Worm (Caenorhabditis elegans): ENCODE measurements around the gene clec-4.

clec-4 gene

DNA sequence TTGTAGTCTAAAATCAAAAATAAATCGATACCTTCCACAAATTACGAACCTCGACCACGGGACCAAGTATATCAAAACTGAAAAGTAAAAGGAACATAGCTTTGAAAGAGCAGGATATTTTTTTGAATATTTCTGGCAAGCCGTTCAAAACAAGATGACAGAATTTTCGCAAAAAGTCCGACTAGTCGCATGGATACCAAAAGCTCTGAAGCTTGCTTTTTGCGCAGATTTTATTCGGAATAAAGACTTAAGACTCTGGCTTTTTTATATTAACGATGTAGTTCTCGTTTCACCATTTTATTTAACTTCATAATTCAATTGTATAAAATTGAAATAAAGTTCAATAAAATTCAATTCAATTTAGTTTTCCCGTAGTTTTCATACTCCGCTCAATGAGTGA, 7.4 kb downstream of the clec-4 start, which contains the start of gene Y38E10A.2:
Gene Y38E10A.2, minus strand, starts transcription at position 101 of the 400 bp plus-strand sequence.
- TF ChIP-seq ets-5 (GFP tag; IDR thresholded peaks at IDR 0.05) (no peak), snpc-4 (tag; optimal IDR thresholded peaks at IDR 0.05) (no peak), C16A3.4 (tag; optimal IDR thresholded peaks at IDR 0.05) (no peak), nhr-12 (tag; optimal IDR thresholded peaks at IDR 0.05) (no peak), dpl-1 (GFP tag; optimal IDR thresholded peaks at IDR 0.05) (no peak), aha-1 (tag; optimal IDR thresholded peaks at IDR 0.05) (no peak), zag-1 (tag; optimal IDR thresholded peaks at IDR 0.05) (no peak), nhr-90 (tag; optimal IDR thresholded peaks at IDR 0.05; ENCODE audit: poor library complexity) (no peak), egl-13 (tag; optimal IDR thresholded peaks at IDR 0.05) (no peak), unc-62 (GFP tag; optimal IDR thresholded peaks at IDR 0.05) (no peak), sup-37 (GFP tag; optimal IDR thresholded peaks at IDR 0.05) (no peak), elt-3 (tag; optimal IDR thresholded peaks at IDR 0.05) (no peak), pag-3 (tag; optimal IDR thresholded peaks at IDR 0.05; ENCODE audit: borderline replicate concordance, insufficient read depth) (no peak), snu-23 (GFP tag; optimal IDR thresholded peaks at IDR 0.05) (no peak), nhr-76 (tag; optimal IDR thresholded peaks at IDR 0.05) (no peak), F16B12.6 (tag; optimal IDR thresholded peaks at IDR 0.05) (no peak), zip-4 (GFP tag; optimal IDR thresholded peaks at IDR 0.05) (no peak), fkh-8 (tag; optimal IDR thresholded peaks at IDR 0.05) (no peak)

DNA sequence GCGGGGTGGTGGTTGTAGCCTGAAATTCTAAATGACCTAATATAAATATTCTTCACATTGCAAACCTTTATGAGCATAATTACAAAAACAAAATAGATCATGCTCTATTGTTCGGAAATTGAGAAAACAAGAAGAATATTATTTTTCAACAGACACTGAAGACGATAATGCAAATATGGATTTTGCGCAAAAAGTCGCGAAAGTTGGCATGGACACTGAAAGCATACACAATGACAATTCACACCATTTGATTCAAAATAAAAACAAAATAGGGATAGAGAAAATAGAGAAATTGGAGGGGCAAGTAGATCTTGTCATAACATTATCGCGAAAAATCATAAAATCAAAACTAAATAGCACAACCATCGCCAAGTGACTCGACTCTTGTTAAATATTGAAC, 8.2 kb downstream of the clec-4 start, which contains the start of gene Y38E10A.35:
Gene Y38E10A.35, minus strand, starts transcription at position 101 of the 400 bp plus-strand sequence.
- TF ChIP-seq unc-98 (GFP tag; IDR thresholded peaks at IDR 0.05) (no peak), swsn-7 (tag; optimal IDR thresholded peaks at IDR 0.05) (no peak), skn-1 (tag; optimal IDR thresholded peaks at IDR 0.05) (no peak), pqm-1 (tag; optimal IDR thresholded peaks at IDR 0.05) (no peak), jun-1 (tag; optimal IDR thresholded peaks at IDR 0.05) (no peak), lsy-2 (tag; optimal IDR thresholded peaks at IDR 0.05) (no peak)

- TF ChIP-seq mef-2 (tag; optimal IDR thresholded peaks at IDR 0.05) = no peak
- no peak for TF ChIP-seq ces-1 (GFP tag; optimal IDR thresholded peaks at IDR 0.05)
- TF ChIP-seq nhr-85 (tag) = no peak
- no peak for TF ChIP-seq nhr-28 (tag; optimal IDR thresholded peaks at IDR 0.05)
- TF ChIP-seq efl-1 (optimal IDR thresholded peaks at IDR 0.05) = no peak
- no peak for TF ChIP-seq efl-1 (GFP tag; optimal IDR thresholded peaks at IDR 0.05 in 1 of 2)
- TF ChIP-seq nhr-84 (tag; optimal IDR thresholded peaks at IDR 0.05) = no peak
- no peak for TF ChIP-seq lir-3 (tag; optimal IDR thresholded peaks at IDR 0.05; ENCODE audit: poor library complexity)
- no peak for TF ChIP-seq ceh-88 (GFP tag; IDR thresholded peaks at IDR 0.05)
- no peak for TF ChIP-seq hpl-2 (GFP tag; optimal IDR thresholded peaks at IDR 0.05)
- no peak for TF ChIP-seq ama-1 (optimal IDR thresholded peaks at IDR 0.05)
- no peak for TF ChIP-seq vab-15 (tag; optimal IDR thresholded peaks at IDR 0.05)
- no peak for TF ChIP-seq unc-86 (tag; optimal IDR thresholded peaks at IDR 0.05)
- TF ChIP-seq unc-130 (tag; optimal IDR thresholded peaks at IDR 0.05) = no peak
- TF ChIP-seq fkh-10 (GFP tag; optimal IDR thresholded peaks at IDR 0.05) = no peak
- no peak for TF ChIP-seq nhr-11 (tag; optimal IDR thresholded peaks at IDR 0.05)
- TF ChIP-seq aly-2 (tag; optimal IDR thresholded peaks at IDR 0.05) = no peak
- TF ChIP-seq nhr-47 (tag; optimal IDR thresholded peaks at IDR 0.05) = no peak
- TF ChIP-seq egl-27 (tag; optimal IDR thresholded peaks at IDR 0.05) = no peak
Measured at ce11 chrII:12570523-12570922, 10.4 kb downstream of the clec-4 start, which contains the start of gene Y38E10A.1. Gene Y38E10A.1 (minus strand): TSS chrII:12570623.

Data from whole organism, L1 larva.